Fruit fly (Drosophila melanogaster) whole organism: ENCODE results near the gene CG9175.

Experiments used
- Dll ChIP-seq: fragments of >200 bp; optimal IDR thresholded peaks from 2 replicates; lab custom pipeline; 2017
- EcR ChIP-seq, 2 experiments: fragments of >200 bp; optimal IDR thresholded peaks; 2 replicates each; lab custom pipeline; 2017; ENCODE audit warnings: missing biosample characterization in 2 of 2, missing genetic modification characterization in 2 of 2, missing genetic modification reagents in 2 of 2
- pan ChIP-seq: fragments of >200 bp; optimal IDR thresholded peaks from 2 replicates; lab custom pipeline; 2017
- psq ChIP-seq: fragments of >200 bp; optimal IDR thresholded peaks from 2 replicates; lab custom pipeline; 2017
- usp ChIP-seq: fragments of >200 bp; optimal IDR thresholded peaks from 2 replicates; lab custom pipeline; 2017; ENCODE audit warnings: missing biosample characterization, missing genetic modification characterization, mixed read lengths

DNA sequence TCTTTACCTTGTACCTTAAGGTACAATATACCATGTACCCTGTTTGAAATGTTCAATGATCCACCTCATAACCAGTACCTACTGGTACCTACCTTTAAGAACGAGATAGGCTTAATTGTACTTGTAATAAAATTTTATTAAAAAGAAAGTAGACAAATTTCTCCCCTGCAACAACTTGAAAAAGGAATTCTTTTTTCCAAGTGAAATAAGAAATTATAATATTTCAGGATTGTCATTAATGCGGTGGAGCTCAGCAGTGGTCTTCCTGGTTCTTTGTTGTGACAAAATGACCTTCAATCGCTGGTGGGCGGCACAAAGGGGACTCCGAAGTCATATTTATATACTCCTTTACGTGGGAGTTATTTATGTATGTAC is 491 bp upstream of the CG9175 start:
- no peak for TF ChIP-seq usp
- TF ChIP-seq psq (lab: Kevin White, UChicago), result no peak
- no peak for TF ChIP-seq EcR (GFP tag; optimal IDR thresholded peaks at IDR 0.05; lab: Kevin White, UChicago)
- TF ChIP-seq Dll (lab: Kevin White, UChicago), result no peak
- no peak for TF ChIP-seq pan
